Fruit fly (Drosophila melanogaster) whole organism: ENCODE measurements around the gene Hex-t2.

ENCODE experiments used
- CG8478 ChIP-seq: fragments of >200 bp; optimal IDR thresholded peaks from 2 replicates; lab custom pipeline; 2018; ENCODE audit warnings: inconsistent platforms
- Dll ChIP-seq: fragments of >200 bp; optimal IDR thresholded peaks from 2 replicates; lab custom pipeline; 2017
- EcR ChIP-seq, 2 experiments: fragments of >200 bp; optimal IDR thresholded peaks; 2 replicates each; lab custom pipeline; 2017; ENCODE audit warnings: missing biosample characterization in 2 of 2, missing genetic modification characterization in 2 of 2, missing genetic modification reagents in 2 of 2
- psq ChIP-seq: fragments of >200 bp; optimal IDR thresholded peaks from 2 replicates; lab custom pipeline; 2017
- usp ChIP-seq: fragments of >200 bp; optimal IDR thresholded peaks from 2 replicates; lab custom pipeline; 2017; ENCODE audit warnings: missing biosample characterization, missing genetic modification characterization, mixed read lengths

dm6 chr3R:26481231-26481630, 30.8 kb downstream of the Hex-t2 start:
- no peak for TF ChIP-seq EcR (GFP tag; optimal IDR thresholded peaks at IDR 0.05; lab: Kevin White, UChicago)
- no peak for TF ChIP-seq CG8478
- no peak for TF ChIP-seq psq (lab: Kevin White, UChicago)
- TF ChIP-seq usp (GFP tag; lab: Kevin White, UChicago) = no peak
- no peak for TF ChIP-seq Dll (lab: Kevin White, UChicago)
